Worm (Caenorhabditis elegans): ENCODE data around the gene egl-9.

DNA sequence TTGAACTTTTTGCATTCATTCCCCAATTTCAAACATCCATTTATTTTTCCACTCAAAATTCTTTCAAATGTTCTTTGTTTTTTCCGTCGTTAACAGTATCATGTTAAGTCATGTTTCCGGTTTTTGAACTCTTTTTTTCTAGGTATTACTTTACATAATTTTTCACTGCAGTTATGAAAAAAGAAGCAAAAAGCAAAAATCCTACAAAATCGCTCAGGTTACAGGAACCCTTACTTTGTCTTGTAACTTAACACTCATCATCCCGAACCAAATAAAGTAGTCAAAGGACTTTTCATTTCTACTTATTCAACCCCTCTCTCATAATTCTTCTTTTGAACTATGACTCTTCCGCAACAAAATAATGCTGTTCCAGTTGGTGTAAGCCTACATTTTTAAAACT is 23.1 kb downstream of the egl-9 start, which contains the start of gene aqp-5:
- TF ChIP-seq ztf-29 (GFP tag; IDR thresholded peaks at IDR 0.05) (no peak), tab-1 (GFP tag; IDR thresholded peaks at IDR 0.05) (no peak), med-1 (GFP tag; optimal IDR thresholded peaks at IDR 0.05; ENCODE audit: insufficient read depth) (no peak), klf-2 (GFP tag; conservative IDR thresholded peaks at IDR 0.05) (no peak), cog-1 (tag; optimal IDR thresholded peaks at IDR 0.05) (no peak), ref-1 (GFP tag; conservative IDR thresholded peaks at IDR 0.05) (no peak), flt-1 (GFP tag; IDR thresholded peaks at IDR 0.05) (no peak)

All from whole organism, midembryonic.